1 fruit fly cellular context compared by ENCODE assay signal in genomic region chr3R:14122347-14122812, dm6.
TF ChIP-seq lines count a peak whose summit lies in the region.

Gene Abi, minus strand, starts transcription at chr3R:14122420.
Gene twf, plus strand, starts transcription at chr3R:14122654.

TF ChIP-seq in whole organism, embryonic, 481 proteins besides CTCF, POLR2A, EP300 and RAD21 (continued from another document and continues in another):
- TF ChIP-seq jumu (GFP tag; optimal IDR thresholded peaks at IDR 0.05; lab: Kevin White, UChicago): peak; percentile 51
- TF ChIP-seq CG3726 (GFP tag; IDR thresholded peaks at IDR 0.05; lab: Robert Waterston, UW): 0 out of 3 replicates have a peak, but pooled peaks have one; percentile 38
- TF ChIP-seq jing (GFP tag; optimal IDR thresholded peaks at IDR 0.05; lab: Kevin White, UChicago): no peak
- TF ChIP-seq CG18619 (GFP tag; optimal IDR thresholded peaks at IDR 0.05; lab: Kevin White, UChicago): peak; percentile 45
- TF ChIP-seq Optix (GFP tag; IDR thresholded peaks at IDR 0.05; lab: Robert Waterston, UW): no peak
- peak; percentile 59 for TF ChIP-seq CG15601 (tag; optimal IDR thresholded peaks at IDR 0.05; lab: Kevin White, UChicago)
- no peak for TF ChIP-seq CG2678 (tag; optimal IDR thresholded peaks at IDR 0.05; lab: Kevin White, UChicago)
- TF ChIP-seq chn (GFP tag; optimal IDR thresholded peaks at IDR 0.05; lab: Kevin White, UChicago): peak; percentile 71
- no peak for TF ChIP-seq CG11398 (GFP tag; optimal IDR thresholded peaks at IDR 0.05; lab: Kevin White, UChicago)
- no peak for TF ChIP-seq kni (GFP tag; optimal IDR thresholded peaks at IDR 0.05; lab: Kevin White, UChicago)
- peak; percentile 15 for TF ChIP-seq fd3F (GFP tag; optimal IDR thresholded peaks at IDR 0.05; lab: Kevin White, UChicago)
- TF ChIP-seq NC2β (GFP tag; optimal IDR thresholded peaks at IDR 0.05; lab: Kevin White, UChicago): peak; percentile 53
- peak; percentile 22 for TF ChIP-seq CG6683 (GFP tag; optimal IDR thresholded peaks at IDR 0.05; lab: Kevin White, UChicago)
- peak; percentile 50 for TF ChIP-seq zen (tag; optimal IDR thresholded peaks at IDR 0.05; lab: Kevin White, UChicago)
- peak; percentile 80 for TF ChIP-seq slbo (GFP tag; IDR thresholded peaks at IDR 0.05; lab: Robert Waterston, UW)
- TF ChIP-seq Atf6 (GFP tag; IDR thresholded peaks at IDR 0.05; lab: Robert Waterston, UW): peak; percentile 65
- TF ChIP-seq Blimp-1 (GFP tag; optimal IDR thresholded peaks at IDR 0.05; lab: Kevin White, UChicago): peak; percentile 60
- no peak for TF ChIP-seq pros (GFP tag; optimal IDR thresholded peaks at IDR 0.05; lab: Kevin White, UChicago)
- TF ChIP-seq NFAT (GFP tag; IDR thresholded peaks at IDR 0.05; lab: Robert Waterston, UW): peak; percentile 67; the same call in 1 of the 2 replicates
- TF ChIP-seq HLH54F (GFP tag; optimal IDR thresholded peaks at IDR 0.05; lab: Kevin White, UChicago): peak; percentile 78
- no peak for TF ChIP-seq h (optimal IDR thresholded peaks at IDR 0.05; lab: Kevin White, UChicago)
- TF ChIP-seq fd64A (GFP tag; optimal IDR thresholded peaks at IDR 0.05; lab: Kevin White, UChicago): no peak
- 0 out of 2 replicates have a peak, but pooled peaks have one; percentile 33 for TF ChIP-seq Rx (GFP tag; IDR thresholded peaks at IDR 0.05; lab: Robert Waterston, UW)
- TF ChIP-seq dpn (GFP tag; optimal IDR thresholded peaks at IDR 0.05; lab: Kevin White, UChicago): peak; percentile 75 to 80
- no peak for TF ChIP-seq CG11723 (GFP tag; optimal IDR thresholded peaks at IDR 0.05; lab: Kevin White, UChicago)
- peak; percentile 90 for TF ChIP-seq YL-1 (GFP tag; optimal IDR thresholded peaks at IDR 0.05; lab: Kevin White, UChicago)
- peak; percentile 5 for TF ChIP-seq Side (GFP tag; optimal IDR thresholded peaks at IDR 0.05; lab: Kevin White, UChicago)
- TF ChIP-seq so (GFP tag; IDR thresholded peaks at IDR 0.05; lab: Robert Waterston, UW): no peak
- TF ChIP-seq ato (GFP tag; IDR thresholded peaks at IDR 0.05; lab: Robert Waterston, UW; ENCODE audit: partially characterized antibody): no peak
- peak; percentile 40 to 61 for TF ChIP-seq Hr51 (GFP tag; optimal IDR thresholded peaks at IDR 0.05; lab: Kevin White, UChicago)
- no peak for TF ChIP-seq Oaz (GFP tag; IDR thresholded peaks at IDR 0.05; lab: Robert Waterston, UW)
- TF ChIP-seq her (GFP tag; optimal IDR thresholded peaks at IDR 0.05; lab: Kevin White, UChicago): peak; percentile 31
- TF ChIP-seq crp (GFP tag; optimal IDR thresholded peaks at IDR 0.05; lab: Kevin White, UChicago): peak in 1 of 2 experiments; percentile 56
- peak; percentile 64 for TF ChIP-seq Camta (GFP tag; optimal IDR thresholded peaks at IDR 0.05; lab: Kevin White, UChicago)
- TF ChIP-seq CG17186 (GFP tag; optimal IDR thresholded peaks at IDR 0.05; lab: Kevin White, UChicago): peak; percentile 48
- no peak for TF ChIP-seq cad (GFP tag; optimal IDR thresholded peaks at IDR 0.05; lab: Kevin White, UChicago)
- no peak for TF ChIP-seq Mrtf (GFP tag; IDR thresholded peaks at IDR 0.05; lab: Robert Waterston, UW)
- TF ChIP-seq CG9817 (tag; optimal IDR thresholded peaks at IDR 0.05; lab: Kevin White, UChicago): peak; percentile 61
- TF ChIP-seq psq (GFP tag; optimal IDR thresholded peaks at IDR 0.05; lab: Kevin White, UChicago): peak; percentile 42
- peak; percentile 34 for TF ChIP-seq bab2 (GFP tag; optimal IDR thresholded peaks at IDR 0.05; lab: Kevin White, UChicago)
- peak; percentile 57 for TF ChIP-seq grau (tag; optimal IDR thresholded peaks at IDR 0.05; lab: Kevin White, UChicago)
- TF ChIP-seq Mes4 (GFP tag; optimal IDR thresholded peaks at IDR 0.05; lab: Kevin White, UChicago): peak; percentile 22
- TF ChIP-seq CG14050 (GFP tag; IDR thresholded peaks at IDR 0.05; lab: Robert Waterston, UW): peak; percentile 40; the same call in 1 of the 3 replicates
- 0 out of 2 replicates have a peak, but pooled peaks have one; percentile 19 for TF ChIP-seq sim (GFP tag; IDR thresholded peaks at IDR 0.05; lab: Robert Waterston, UW)
- peak; percentile 80 for TF ChIP-seq CG12659 (GFP tag; optimal IDR thresholded peaks at IDR 0.05; lab: Kevin White, UChicago)
- no peak for TF ChIP-seq hbn (GFP tag; IDR thresholded peaks at IDR 0.05; lab: Robert Waterston, UW; ENCODE audit: partially characterized antibody)
- TF ChIP-seq Drgx (GFP tag; IDR thresholded peaks at IDR 0.05; lab: Robert Waterston, UW): 0 out of 2 replicates have a peak, but pooled peaks have one; percentile 19
- no peak for TF ChIP-seq Nf-YC (tag; optimal IDR thresholded peaks at IDR 0.05; lab: Kevin White, UChicago)
- peak; percentile 15 for TF ChIP-seq salm (tag; optimal IDR thresholded peaks at IDR 0.05; lab: Kevin White, UChicago)
- no peak for TF ChIP-seq sens-2 (GFP tag; IDR thresholded peaks at IDR 0.05; lab: Robert Waterston, UW)
- TF ChIP-seq Stat92E (GFP tag; optimal IDR thresholded peaks at IDR 0.05; lab: Kevin White, UChicago): peak in 1 of 3 experiments; percentile 36
- no peak for TF ChIP-seq CG12769 (tag; optimal IDR thresholded peaks at IDR 0.05; lab: Kevin White, UChicago)
- peak; percentile 54 for TF ChIP-seq CG13894 (tag; optimal IDR thresholded peaks at IDR 0.05; lab: Kevin White, UChicago)
- peak; percentile 77 for TF ChIP-seq CG2116 (GFP tag; optimal IDR thresholded peaks at IDR 0.05; lab: Kevin White, UChicago)
- peak; percentile 39 for TF ChIP-seq esg (GFP tag; conservative IDR thresholded peaks at IDR 0.05; lab: Robert Waterston, UW)
- 0 out of 3 replicates have a peak, but pooled peaks have one; percentile 16 for TF ChIP-seq CG6175 (GFP tag; IDR thresholded peaks at IDR 0.05; lab: Robert Waterston, UW)
- TF ChIP-seq CG33557 (GFP tag; optimal IDR thresholded peaks at IDR 0.05; lab: Kevin White, UChicago): peak; percentile 49
- TF ChIP-seq CG10431 (GFP tag; optimal IDR thresholded peaks at IDR 0.05; lab: Kevin White, UChicago): no peak
- TF ChIP-seq slou (GFP tag; optimal IDR thresholded peaks at IDR 0.05; lab: Kevin White, UChicago): peak; percentile 54
- no peak for TF ChIP-seq Hr39 (optimal IDR thresholded peaks at IDR 0.05; lab: Kevin White, UChicago)
- TF ChIP-seq nerfin-1 (tag; optimal IDR thresholded peaks at IDR 0.05; lab: Kevin White, UChicago): peak; percentile 25
- peak; percentile 50 for TF ChIP-seq CG15696 (tag; optimal IDR thresholded peaks at IDR 0.05; lab: Kevin White, UChicago)
- TF ChIP-seq CG4617 (GFP tag; optimal IDR thresholded peaks at IDR 0.05; lab: Kevin White, UChicago; ENCODE audit: borderline replicate concordance): peak; percentile 97
- TF ChIP-seq CG17612 (GFP tag; IDR thresholded peaks at IDR 0.05; lab: Robert Waterston, UW): no peak
- peak; percentile 42 for TF ChIP-seq sd (tag; optimal IDR thresholded peaks at IDR 0.05; lab: Kevin White, UChicago)
- TF ChIP-seq CG8359 (GFP tag; optimal IDR thresholded peaks at IDR 0.05; lab: Kevin White, UChicago; ENCODE audit: borderline replicate concordance): no peak
- no peak for TF ChIP-seq CG11093 (GFP tag; IDR thresholded peaks at IDR 0.05; lab: Robert Waterston, UW)
- peak; percentile 56 for TF ChIP-seq Ssrp (tag; optimal IDR thresholded peaks at IDR 0.05; lab: Kevin White, UChicago)
- TF ChIP-seq Pdp1 (GFP tag; optimal IDR thresholded peaks at IDR 0.05; lab: Kevin White, UChicago): peak; percentile 41 to 71
- 0 out of 3 replicates have a peak, but pooled peaks have one; percentile 10 for TF ChIP-seq CG34224 (GFP tag; IDR thresholded peaks at IDR 0.05; lab: Robert Waterston, UW; ENCODE audit: partially characterized antibody)
- peak; percentile 23 for TF ChIP-seq CG13296 (GFP tag; optimal IDR thresholded peaks at IDR 0.05; lab: Kevin White, UChicago)
- no peak for TF ChIP-seq Neu2 (GFP tag; optimal IDR thresholded peaks at IDR 0.05; lab: Kevin White, UChicago; ENCODE audit: borderline replicate concordance)
- TF ChIP-seq Mad (GFP tag; optimal IDR thresholded peaks at IDR 0.05; lab: Kevin White, UChicago): peak; percentile 58
- no peak for TF ChIP-seq MTF-1 (GFP tag; optimal IDR thresholded peaks at IDR 0.05; lab: Kevin White, UChicago; ENCODE audit: borderline replicate concordance)
- peak; percentile 66 for TF ChIP-seq CG9727 (GFP tag; optimal IDR thresholded peaks at IDR 0.05; lab: Kevin White, UChicago)
- peak; percentile 62 for TF ChIP-seq CG7839 (tag; optimal IDR thresholded peaks at IDR 0.05; lab: Kevin White, UChicago)
- peak; percentile 65 for TF ChIP-seq dmrt11E (tag; optimal IDR thresholded peaks at IDR 0.05; lab: Kevin White, UChicago)
- peak; percentile 12 for TF ChIP-seq fd102C (GFP tag; optimal IDR thresholded peaks at IDR 0.05; lab: Kevin White, UChicago)
- no peak for TF ChIP-seq bbx (GFP tag; IDR thresholded peaks at IDR 0.05; lab: Robert Waterston, UW; ENCODE audit: partially characterized antibody)
- no peak for TF ChIP-seq Dip2 (GFP tag; IDR thresholded peaks at IDR 0.05; lab: Robert Waterston, UW)
- TF ChIP-seq CG11456 (GFP tag; IDR thresholded peaks at IDR 0.05; lab: Robert Waterston, UW): peak; percentile 68; the same call in 1 of the 3 replicates
- peak in 1 of 2 experiments; percentile 9 for TF ChIP-seq Eip74EF (GFP tag; optimal IDR thresholded peaks at IDR 0.05; lab: Kevin White, UChicago)
- no peak for TF ChIP-seq HmgD (GFP tag; optimal IDR thresholded peaks at IDR 0.05; lab: Kevin White, UChicago)
- TF ChIP-seq CG2129 (GFP tag; IDR thresholded peaks at IDR 0.05; lab: Robert Waterston, UW; ENCODE audit: partially characterized antibody): no peak
- no peak for TF ChIP-seq CG1603 (tag; optimal IDR thresholded peaks at IDR 0.05; lab: Kevin White, UChicago)
- peak; percentile 73 for TF ChIP-seq lbe (GFP tag; optimal IDR thresholded peaks at IDR 0.05; lab: Kevin White, UChicago)
- no peak for TF ChIP-seq CG15479 (GFP tag; optimal IDR thresholded peaks at IDR 0.05; lab: Kevin White, UChicago)
- peak; percentile 59 for TF ChIP-seq CG18011 (GFP tag; optimal IDR thresholded peaks at IDR 0.05; lab: Kevin White, UChicago)
- peak; percentile 45 for TF ChIP-seq HLH3B (GFP tag; IDR thresholded peaks at IDR 0.05; lab: Robert Waterston, UW)
- no peak for TF ChIP-seq CG31365 (tag; optimal IDR thresholded peaks at IDR 0.05; lab: Kevin White, UChicago)
- no peak for TF ChIP-seq disco-r (GFP tag; optimal IDR thresholded peaks at IDR 0.05; lab: Kevin White, UChicago)
- peak; percentile 58 for TF ChIP-seq ems (GFP tag; optimal IDR thresholded peaks at IDR 0.05; lab: Kevin White, UChicago)
- TF ChIP-seq Dek (tag; optimal IDR thresholded peaks at IDR 0.05; lab: Kevin White, UChicago): peak; percentile 38
- peak; percentile 80 for TF ChIP-seq CG1602 (GFP tag; optimal IDR thresholded peaks at IDR 0.05; lab: Kevin White, UChicago)
- peak; percentile 17 for TF ChIP-seq en (GFP tag; optimal IDR thresholded peaks at IDR 0.05; lab: Kevin White, UChicago)
- peak; percentile 54; the same call in 1 of the 2 replicates for TF ChIP-seq CG14014 (GFP tag; IDR thresholded peaks at IDR 0.05; lab: Robert Waterston, UW)
- peak; percentile 35 for TF ChIP-seq Fer2 (tag; optimal IDR thresholded peaks at IDR 0.05; lab: Kevin White, UChicago)
- no peak for TF ChIP-seq dati (GFP tag; IDR thresholded peaks at IDR 0.05; lab: Robert Waterston, UW)
- TF ChIP-seq CG10209 (GFP tag; optimal IDR thresholded peaks at IDR 0.05; lab: Kevin White, UChicago): peak; percentile 68
- no peak for TF ChIP-seq Antp (GFP tag; optimal IDR thresholded peaks at IDR 0.05; lab: Kevin White, UChicago)
- TF ChIP-seq Elba2 (GFP tag; optimal IDR thresholded peaks at IDR 0.05; lab: Kevin White, UChicago): peak; percentile 99
- no peak for TF ChIP-seq CG7987 (GFP tag; optimal IDR thresholded peaks at IDR 0.05; lab: Kevin White, UChicago)
- peak; percentile 52; the same call in 1 of the 2 replicates for TF ChIP-seq CG4404 (GFP tag; IDR thresholded peaks at IDR 0.05; lab: Robert Waterston, UW)
- TF ChIP-seq CG8281 (tag; optimal IDR thresholded peaks at IDR 0.05; lab: Kevin White, UChicago): peak; percentile 3
- peak; percentile 29 for TF ChIP-seq Spps (tag; optimal IDR thresholded peaks at IDR 0.05; lab: Kevin White, UChicago)
- peak; percentile 2 for TF ChIP-seq CG17568 (GFP tag; optimal IDR thresholded peaks at IDR 0.05; lab: Kevin White, UChicago)
- TF ChIP-seq Sin3A (optimal IDR thresholded peaks at IDR 0.05; lab: Kevin White, UChicago): peak; percentile 64
- peak; percentile 34 for TF ChIP-seq CG7786 (GFP tag; optimal IDR thresholded peaks at IDR 0.05; lab: Kevin White, UChicago)
- no peak for TF ChIP-seq zf30C (GFP tag; optimal IDR thresholded peaks at IDR 0.05; lab: Kevin White, UChicago)
- peak; percentile 15 for TF ChIP-seq Dp (GFP tag; optimal IDR thresholded peaks at IDR 0.05; lab: Kevin White, UChicago)
- no peak for TF ChIP-seq Poxn (GFP tag; IDR thresholded peaks at IDR 0.05; lab: Robert Waterston, UW)
- TF ChIP-seq CG11560 (tag; IDR thresholded peaks at IDR 0.05; lab: Robert Waterston, UW): no peak
- no peak for TF ChIP-seq NK7.1 (GFP tag; optimal IDR thresholded peaks at IDR 0.05; lab: Kevin White, UChicago)
- TF ChIP-seq exex (tag; optimal IDR thresholded peaks at IDR 0.05; lab: Kevin White, UChicago): peak; percentile 6
- no peak for TF ChIP-seq pfk (GFP tag; optimal IDR thresholded peaks at IDR 0.05; lab: Kevin White, UChicago)
- peak; percentile 24 for TF ChIP-seq CG8924 (tag; optimal IDR thresholded peaks at IDR 0.05; lab: Kevin White, UChicago)
- TF ChIP-seq gt (GFP tag; IDR thresholded peaks at IDR 0.05; lab: Robert Waterston, UW): no peak
- peak; percentile 62 for TF ChIP-seq Fer3 (tag; optimal IDR thresholded peaks at IDR 0.05; lab: Kevin White, UChicago)
- no peak for TF ChIP-seq Ravus (GFP tag; IDR thresholded peaks at IDR 0.05; lab: Robert Waterston, UW)
- TF ChIP-seq CG15011 (GFP tag; optimal IDR thresholded peaks at IDR 0.05; lab: Kevin White, UChicago): no peak
- peak; percentile 21 for TF ChIP-seq cwo (GFP tag; optimal IDR thresholded peaks at IDR 0.05; lab: Kevin White, UChicago)
- TF ChIP-seq CG6254 (GFP tag; optimal IDR thresholded peaks at IDR 0.05; lab: Kevin White, UChicago): no peak
- TF ChIP-seq Lhr (GFP tag; optimal IDR thresholded peaks at IDR 0.05; lab: Kevin White, UChicago): peak; percentile 42
- TF ChIP-seq Atf-2 (GFP tag; optimal IDR thresholded peaks at IDR 0.05; lab: Kevin White, UChicago): peak; percentile 6
- peak; percentile 50 for TF ChIP-seq slp2 (GFP tag; optimal IDR thresholded peaks at IDR 0.05; lab: Kevin White, UChicago)
- TF ChIP-seq p53 (GFP tag; optimal IDR thresholded peaks at IDR 0.05; lab: Kevin White, UChicago): no peak
- peak; percentile 35; the same call in 1 of the 2 replicates for TF ChIP-seq Ada2b (GFP tag; IDR thresholded peaks at IDR 0.05; lab: Robert Waterston, UW)
- peak; percentile 39 for TF ChIP-seq CG3065 (GFP tag; optimal IDR thresholded peaks at IDR 0.05; lab: Kevin White, UChicago)
- TF ChIP-seq CG32532 (GFP tag; IDR thresholded peaks at IDR 0.05; lab: Robert Waterston, UW): peak; percentile 59
- no peak for TF ChIP-seq CG12219 (GFP tag; optimal IDR thresholded peaks at IDR 0.05; lab: Kevin White, UChicago)
